Worm (Caenorhabditis elegans): Measurements from ENCODE around the gene ZK688.12.
"Not testable (repeated sequence)": the region's sequence is repeated elsewhere in the genome, so short reads cannot be mapped to it uniquely, and the experiment has no call there.

Gene ZK688.12

DNA sequence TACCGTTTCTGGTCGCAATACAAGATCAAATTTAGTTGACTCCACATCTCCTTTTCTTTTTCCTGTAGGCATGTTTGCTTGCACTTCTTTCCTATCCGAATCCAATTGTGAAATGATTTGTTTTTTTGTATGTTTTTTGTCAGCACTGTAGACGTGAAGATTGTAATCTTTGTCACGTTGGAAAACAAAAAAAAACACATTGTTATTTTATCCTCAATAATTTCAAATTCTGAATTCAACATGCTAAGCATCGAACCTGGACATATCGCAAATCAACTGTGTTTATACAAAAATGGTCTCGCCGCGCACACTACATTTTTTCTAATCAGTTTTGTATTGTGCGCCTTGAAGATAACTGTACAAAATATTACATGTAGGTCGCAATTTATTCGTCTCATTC is at the start of gene ZK688.12:
ZK688.12 (minus strand) TSS at position 101 of the 400 bp plus-strand sequence.
- no peak for TF ChIP-seq tbx-37 (GFP tag; conservative IDR thresholded peaks at IDR 0.05)
- no peak for TF ChIP-seq pes-1 (GFP tag; IDR thresholded peaks at IDR 0.05)
- TF ChIP-seq ets-7 (tag; optimal IDR thresholded peaks at IDR 0.05) = no peak
- no peak for TF ChIP-seq tbx-11 (GFP tag; IDR thresholded peaks at IDR 0.05)
- TF ChIP-seq hnd-1 (tag; optimal IDR thresholded peaks at IDR 0.05) = no peak
- TF ChIP-seq ama-1 (optimal IDR thresholded peaks at IDR 0.05) = no peak
- TF ChIP-seq F13C5.2 (tag; optimal IDR thresholded peaks at IDR 0.05) = no peak
- TF ChIP-seq hmbx-1 (tag; optimal IDR thresholded peaks at IDR 0.05) = no peak

DNA sequence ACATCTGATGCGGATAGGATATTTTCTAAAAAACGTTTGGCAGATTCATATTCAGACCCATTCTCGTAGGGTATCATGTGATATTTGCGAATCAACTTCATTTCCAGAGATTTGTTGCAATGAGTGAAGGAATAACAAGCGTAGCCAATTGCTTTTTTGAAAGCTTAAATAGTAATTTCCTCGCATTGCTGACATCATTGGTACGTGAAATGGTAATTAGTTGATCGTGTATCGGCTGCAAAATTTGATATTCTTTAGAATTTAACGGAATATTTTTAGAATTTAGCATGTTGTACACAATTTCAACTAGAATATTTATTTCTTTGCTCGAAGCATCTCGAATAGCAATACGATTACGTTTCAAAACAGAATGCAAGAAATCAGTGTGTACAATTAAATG is 49.3 kb upstream of the ZK688.12 start, which contains the start of gene F54H12.4:
F54H12.4 (minus strand) TSS at position 101 of the 400 bp plus-strand sequence.
- TF ChIP-seq tbx-37 (GFP tag; conservative IDR thresholded peaks at IDR 0.05); F13C5.2 (tag; optimal IDR thresholded peaks at IDR 0.05); flt-1 (GFP tag; IDR thresholded peaks at IDR 0.05): not testable (repeated sequence)

DNA sequence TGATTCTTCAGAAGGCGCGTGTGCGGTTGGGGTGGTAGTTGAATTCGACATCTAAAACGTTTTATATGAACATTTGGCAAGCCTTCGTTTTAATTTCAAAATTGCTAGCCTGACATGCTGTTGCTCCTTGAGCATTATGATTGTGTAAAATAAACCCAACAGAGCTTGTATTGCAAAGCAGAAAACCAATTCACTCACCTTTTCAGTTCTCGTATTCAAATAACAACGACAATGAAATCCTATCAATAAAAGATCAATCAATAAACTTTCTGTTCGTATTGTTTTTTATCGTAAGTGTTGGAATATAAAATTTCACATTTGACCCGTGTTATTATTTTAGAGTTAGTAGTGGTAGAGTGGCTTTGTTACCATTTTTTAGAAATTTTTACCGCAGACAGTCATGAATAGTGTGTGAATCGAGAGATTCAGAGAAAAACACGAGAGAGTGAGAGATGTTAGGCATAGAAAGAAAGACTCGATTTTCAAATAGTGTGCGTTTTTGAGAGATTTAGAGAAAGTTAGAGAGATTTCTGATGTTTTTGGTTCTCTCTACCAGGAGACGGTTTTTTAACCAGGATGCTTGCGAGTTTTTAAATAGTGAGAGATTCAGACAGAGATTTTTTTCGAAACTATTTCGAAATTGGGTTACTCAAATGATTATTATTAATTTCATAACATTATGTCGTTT is 45.7 kb upstream of the ZK688.12 start, which contains the start of gene F54H12.10:
F54H12.10 (minus strand) TSS at position 51 of the 688 bp plus-strand sequence.
- TF ChIP-seq F13C5.2 (tag; optimal IDR thresholded peaks at IDR 0.05); sea-1 (GFP tag; conservative IDR thresholded peaks at IDR 0.05); ceh-36 (tag; optimal IDR thresholded peaks at IDR 0.05): not testable (repeated sequence)

DNA sequence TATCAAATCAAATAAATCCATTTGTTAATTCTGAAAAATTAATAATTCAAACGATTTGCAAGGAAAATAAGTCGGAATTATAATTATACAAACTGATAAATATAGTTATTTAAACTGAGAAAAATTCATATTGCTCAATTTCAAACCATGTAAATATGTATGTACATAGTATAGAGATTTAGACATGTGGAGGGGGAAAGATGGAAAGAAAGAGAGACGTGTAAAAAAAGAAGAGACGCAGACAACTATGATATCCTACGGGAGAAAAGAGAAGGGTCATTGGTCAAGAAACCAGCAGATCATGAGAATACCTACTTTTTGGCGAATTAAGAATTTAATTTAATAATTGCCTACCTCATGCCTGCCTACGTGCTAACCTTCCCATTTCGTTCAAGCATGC is 44.7 kb upstream of the ZK688.12 start, which contains the start of gene C29E4.11:
C29E4.11 (minus strand) TSS at position 30 of the 400 bp plus-strand sequence.
- TF ChIP-seq hmbx-1 (tag; optimal IDR thresholded peaks at IDR 0.05) (no peak), ama-1 (optimal IDR thresholded peaks at IDR 0.05) (no peak), flt-1 (GFP tag; IDR thresholded peaks at IDR 0.05) (no peak), tbx-37 (GFP tag; conservative IDR thresholded peaks at IDR 0.05) (no peak), ets-7 (tag; optimal IDR thresholded peaks at IDR 0.05) (no peak), scrt-1 (GFP tag; IDR thresholded peaks at IDR 0.05) (no peak), F13C5.2 (tag; optimal IDR thresholded peaks at IDR 0.05) (no peak), hmg-4 (GFP tag; optimal IDR thresholded peaks at IDR 0.05) (no peak), aly-1 (tag; optimal IDR thresholded peaks at IDR 0.05) (no peak), ceh-13 (GFP tag; optimal IDR thresholded peaks at IDR 0.05) (no peak), pes-1 (GFP tag; IDR thresholded peaks at IDR 0.05) (no peak), tra-4 (tag; optimal IDR thresholded peaks at IDR 0.05) (no peak)

DNA sequence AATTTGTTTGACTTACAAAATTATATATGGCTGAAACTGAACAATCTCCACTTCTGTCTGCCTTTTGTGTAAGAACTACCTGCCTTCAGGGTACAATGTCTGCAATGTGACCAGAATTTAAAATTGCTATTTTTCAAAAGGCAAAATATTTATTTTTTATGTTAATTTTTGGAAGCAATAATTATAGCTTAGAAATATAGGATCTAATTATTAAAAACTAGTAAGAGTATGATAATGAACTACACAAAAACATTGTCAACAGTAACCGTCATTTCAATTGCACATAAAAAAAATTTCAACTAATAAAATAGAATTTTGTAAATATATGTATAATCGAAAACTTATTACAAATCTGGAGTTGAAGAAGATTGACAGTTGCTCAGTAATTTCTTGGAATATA is 43.6 kb upstream of the ZK688.12 start, which contains the start of gene C29E4.9:
C29E4.9 (minus strand) TSS at position 101 of the 400 bp plus-strand sequence.
- TF ChIP-seq tra-4 (tag; optimal IDR thresholded peaks at IDR 0.05) = no peak
- no peak for TF ChIP-seq sea-1 (GFP tag; conservative IDR thresholded peaks at IDR 0.05)
- no peak for TF ChIP-seq ceh-13 (GFP tag; optimal IDR thresholded peaks at IDR 0.05)
- TF ChIP-seq tbx-37 (GFP tag; conservative IDR thresholded peaks at IDR 0.05) = no peak
- no peak for TF ChIP-seq ama-1 (optimal IDR thresholded peaks at IDR 0.05)
- no peak for TF ChIP-seq flt-1 (GFP tag; IDR thresholded peaks at IDR 0.05)

DNA sequence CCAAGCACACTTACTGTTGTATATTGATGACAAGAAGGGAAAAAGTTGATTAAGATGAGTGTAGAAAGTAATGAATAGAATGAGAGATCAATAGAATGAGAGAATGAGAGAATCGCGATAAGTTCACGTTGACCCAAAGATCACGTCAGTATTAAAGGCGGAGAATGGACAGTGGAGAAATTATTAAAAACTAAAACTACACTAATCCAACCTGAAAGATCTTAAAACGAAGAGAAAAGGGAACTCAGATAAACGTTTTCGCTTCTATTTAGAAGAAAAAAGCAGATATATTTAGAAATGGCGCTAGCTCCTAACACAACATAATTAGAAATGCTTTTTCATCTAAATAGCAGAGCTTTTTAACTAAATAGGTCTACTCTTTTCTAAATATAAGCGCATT is 39.8 kb upstream of the ZK688.12 start, which contains the start of gene let-754:
let-754 (minus strand) TSS at position 101 of the 400 bp plus-strand sequence.
- TF ChIP-seq hnd-1 (tag; optimal IDR thresholded peaks at IDR 0.05) (no peak), B0310.2 (tag; optimal IDR thresholded peaks at IDR 0.05) (no peak), hmbx-1 (tag; optimal IDR thresholded peaks at IDR 0.05) (no peak), scrt-1 (GFP tag; IDR thresholded peaks at IDR 0.05) (no peak), hmg-4 (GFP tag; optimal IDR thresholded peaks at IDR 0.05) (no peak), flt-1 (GFP tag; IDR thresholded peaks at IDR 0.05) (no peak), tbx-37 (GFP tag; conservative IDR thresholded peaks at IDR 0.05) (no peak), ama-1 (optimal IDR thresholded peaks at IDR 0.05) (no peak), ceh-13 (GFP tag; optimal IDR thresholded peaks at IDR 0.05) (no peak), aly-1 (tag; optimal IDR thresholded peaks at IDR 0.05) (no peak), tbx-11 (GFP tag; IDR thresholded peaks at IDR 0.05) (no peak), ceh-36 (tag; optimal IDR thresholded peaks at IDR 0.05) (no peak)

DNA sequence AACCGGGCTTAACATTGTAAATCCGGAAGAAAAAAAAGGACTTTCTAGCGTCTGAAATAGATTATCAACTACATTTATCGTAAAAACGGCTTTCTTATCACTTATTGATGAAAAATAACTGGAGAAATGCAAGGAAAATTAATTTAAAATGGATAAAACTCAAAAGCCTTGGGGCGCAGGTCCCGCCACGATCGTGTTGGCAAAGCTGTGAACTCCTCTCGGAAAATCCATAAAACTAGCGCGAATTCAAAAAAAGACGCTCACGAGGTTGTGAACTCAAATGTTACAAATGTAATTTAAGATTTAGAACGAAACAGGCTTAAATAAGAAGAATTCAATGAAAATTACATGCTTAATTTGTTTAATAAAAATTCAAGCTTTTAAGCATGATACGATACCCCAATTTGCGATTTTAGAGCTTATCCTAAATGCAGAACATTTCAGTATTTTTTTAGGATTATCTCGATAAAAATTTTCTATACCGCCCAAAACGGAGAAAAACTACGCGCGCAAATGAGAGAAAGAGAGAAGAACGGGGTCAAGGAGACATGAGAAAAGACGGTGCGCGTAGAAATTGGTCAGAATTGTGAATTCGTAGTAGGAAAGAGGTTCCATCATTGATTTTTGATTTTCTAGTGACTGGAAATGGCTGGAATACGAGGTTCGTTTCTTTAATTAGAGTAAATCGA is 38.8 kb upstream of the ZK688.12 start, which contains the start of gene C29E4.15:
C29E4.15 (plus strand) TSS at position 547 of the 689 bp plus-strand sequence.
- TF ChIP-seq tra-4 (tag; optimal IDR thresholded peaks at IDR 0.05) (no peak), ets-7 (tag; optimal IDR thresholded peaks at IDR 0.05) (no peak), pes-1 (GFP tag; IDR thresholded peaks at IDR 0.05) (no peak), sea-1 (GFP tag; conservative IDR thresholded peaks at IDR 0.05) (no peak), B0310.2 (tag; optimal IDR thresholded peaks at IDR 0.05) (no peak), hnd-1 (tag; optimal IDR thresholded peaks at IDR 0.05) (no peak), flt-1 (GFP tag; IDR thresholded peaks at IDR 0.05) (no peak), tbx-37 (GFP tag; conservative IDR thresholded peaks at IDR 0.05) (no peak), hmg-4 (GFP tag; optimal IDR thresholded peaks at IDR 0.05) (no peak), scrt-1 (GFP tag; IDR thresholded peaks at IDR 0.05) (no peak), aly-1 (tag; optimal IDR thresholded peaks at IDR 0.05) (no peak), tbx-11 (GFP tag; IDR thresholded peaks at IDR 0.05) (no peak), hmbx-1 (tag; optimal IDR thresholded peaks at IDR 0.05) (no peak), ama-1 (optimal IDR thresholded peaks at IDR 0.05) (no peak), ceh-36 (tag; optimal IDR thresholded peaks at IDR 0.05) (no peak), ceh-13 (GFP tag; optimal IDR thresholded peaks at IDR 0.05) (no peak), F13C5.2 (tag; optimal IDR thresholded peaks at IDR 0.05) (no peak)

All from whole organism, early embryonic.